Worm (Caenorhabditis elegans) whole organism, L4/young adult: ENCODE data around the gene C11G6.2.

ENCODE experiments used
- W03F9.2 ChIP-seq: fragments of 150-350 bp; optimal IDR thresholded peaks from 2 replicates; lab custom pipeline; 2014; ENCODE audit warnings: missing biosample characterization, missing genetic modification characterization
- dao-5 ChIP-seq: sonication (generic microtip); optimal IDR thresholded peaks from 2 replicates; lab custom pipeline; 2016; ENCODE audit warnings: missing genotype, missing genetic modification characterization, moderate library complexity, missing compliant biosample characterization
- him-1 ChIP-seq: sonication (generic microtip); optimal IDR thresholded peaks from 2 replicates; lab custom pipeline; 2016; ENCODE audit warnings: missing genotype, missing genetic modification reagents, missing genetic modification characterization, missing compliant biosample characterization

- no peak for TF ChIP-seq W03F9.2 (tag; lab: Kevin White, UChicago)
- TF ChIP-seq him-1 = no peak
- no peak for TF ChIP-seq dao-5 (tag; lab: Kevin White, UChicago)
Observed at ce11 chrX:16285151-16285550, 43.3 kb upstream of the C11G6.2 start.
